Fruit fly (Drosophila melanogaster) whole organism, embryonic: ENCODE data around the gene Ccn.

Experiments used
- BEAF-32 ChIP-seq: fragments of 200-800 bp; sonication (Bioruptor generic); optimal IDR thresholded peaks from 3 replicates; lab custom pipeline; 2017; ENCODE audit warnings: missing biosample characterization, missing genetic modification characterization, mild to moderate bottlenecking, moderate library complexity, missing genetic modification reagents
- CG10147 ChIP-seq: fragments of 200-800 bp; sonication (Bioruptor generic); optimal IDR thresholded peaks from 2 replicates; lab custom pipeline; 2019; ENCODE audit warnings: missing biosample characterization, mild to moderate bottlenecking, missing genetic modification characterization, moderate library complexity
- CG10431 ChIP-seq: fragments of 200-800 bp; sonication (Bioruptor generic); optimal IDR thresholded peaks from 3 replicates; lab custom pipeline; 2018; ENCODE audit warnings: missing biosample characterization, mild to moderate bottlenecking, missing genetic modification characterization
- CG12236 ChIP-seq: fragments of 200-800 bp; sonication (Bioruptor generic); optimal IDR thresholded peaks from 2 replicates; lab custom pipeline; 2016; ENCODE audit warnings: missing biosample characterization, missing genetic modification characterization
- CG12391 ChIP-seq: fragments of 200-800 bp; sonication (Bioruptor generic); optimal IDR thresholded peaks from 3 replicates; lab custom pipeline; 2018; ENCODE audit warnings: missing biosample characterization, mild to moderate bottlenecking, missing genetic modification characterization, moderate library complexity
- CG12744 ChIP-seq: fragments of 200-800 bp; sonication (Bioruptor generic); optimal IDR thresholded peaks from 2 replicates; lab custom pipeline; 2016; ENCODE audit warnings: missing biosample characterization, missing genetic modification characterization
- CG12769 ChIP-seq: fragments of 200-800 bp; sonication (Bioruptor generic); optimal IDR thresholded peaks from 2 replicates; lab custom pipeline; 2019; ENCODE audit warnings: missing biosample characterization, mild to moderate bottlenecking, missing genetic modification characterization, moderate library complexity
- CG14667 ChIP-seq: fragments of 200-800 bp; sonication (Bioruptor generic); IDR thresholded peaks from 2 replicates; pipeline ENCODE4 v1.3.6; 2022; ENCODE audit warnings: missing biosample characterization, missing genetic modification characterization
- CG1647 ChIP-seq: fragments of 200-800 bp; sonication (Bioruptor generic); optimal IDR thresholded peaks from 3 replicates; lab custom pipeline; 2016; ENCODE audit warnings: missing biosample characterization, missing genetic modification characterization
- CG18599 ChIP-seq: fragments of 200-800 bp; sonication (Bioruptor generic); optimal IDR thresholded peaks from 3 replicates; lab custom pipeline; 2017; ENCODE audit warnings: missing biosample characterization, missing genetic modification characterization, mild to moderate bottlenecking, moderate library complexity, missing genetic modification reagents
- CG2875 ChIP-seq: fragments of 200-800 bp; sonication (Bioruptor generic); optimal IDR thresholded peaks from 2 replicates; lab custom pipeline; 2017; ENCODE audit warnings: missing biosample characterization, mild to moderate bottlenecking, missing genetic modification characterization, missing genetic modification reagents
- CG32532 ChIP-seq: fragments of 200-800 bp; sonication (Bioruptor generic); IDR thresholded peaks from 2 replicates; pipeline ENCODE4 v1.3.6; 2022; ENCODE audit warnings: missing biosample characterization, missing genetic modification characterization
- CG32767 ChIP-seq: fragments of 200-800 bp; sonication (Bioruptor generic); IDR thresholded peaks from 2 replicates; pipeline ENCODE4 v1.3.6; 2022; ENCODE audit warnings: missing biosample characterization, missing genetic modification characterization
- CG3847 ChIP-seq: fragments of 200-800 bp; sonication (Bioruptor generic); IDR thresholded peaks from 2 replicates; pipeline ENCODE4 v1.3.6; 2022; ENCODE audit warnings: missing biosample characterization, missing genetic modification characterization
- CG3995 ChIP-seq: fragments of 200-800 bp; sonication (Bioruptor generic); optimal IDR thresholded peaks from 3 replicates; lab custom pipeline; 2016; ENCODE audit warnings: missing biosample characterization, missing genetic modification characterization
- CG4404 ChIP-seq: fragments of 200-800 bp; sonication (Bioruptor generic); IDR thresholded peaks from 2 replicates; pipeline ENCODE4 v1.3.6; 2022; ENCODE audit warnings: missing biosample characterization, missing genetic modification characterization
- CG6272 ChIP-seq: fragments of 200-800 bp; sonication (Bioruptor generic); IDR thresholded peaks from 2 replicates; pipeline ENCODE4 v1.3.6; 2022; ENCODE audit warnings: missing biosample characterization, missing genetic modification characterization
- CG7357 ChIP-seq: fragments of 200-800 bp; sonication (Bioruptor generic); IDR thresholded peaks from 3 replicates; pipeline ENCODE4 v1.3.6; 2022; ENCODE audit warnings: missing biosample characterization, missing genetic modification characterization
- CG8765 ChIP-seq: fragments of 200-800 bp; sonication (Bioruptor generic); IDR thresholded peaks from 2 replicates; pipeline ENCODE4 v1.3.6; 2022; ENCODE audit warnings: missing biosample characterization, missing genetic modification characterization
- CrebB ChIP-seq: fragments of 200-800 bp; sonication (Bioruptor generic); optimal IDR thresholded peaks from 3 replicates; lab custom pipeline; 2018; ENCODE audit warnings: missing biosample characterization, mild to moderate bottlenecking, missing genetic modification characterization
- Dbx ChIP-seq: fragments of 200-800 bp; sonication (Bioruptor generic); IDR thresholded peaks from 3 replicates; pipeline ENCODE4 v1.3.6; 2022; ENCODE audit warnings: missing biosample characterization, missing genetic modification characterization
- Dek ChIP-seq: fragments of 200-800 bp; sonication (Bioruptor generic); optimal IDR thresholded peaks from 3 replicates; lab custom pipeline; 2019; ENCODE audit warnings: missing biosample characterization, mild to moderate bottlenecking, missing genetic modification characterization, moderate library complexity
- Fer2 ChIP-seq: fragments of 200-800 bp; sonication (Bioruptor generic); optimal IDR thresholded peaks from 2 replicates; lab custom pipeline; 2018; ENCODE audit warnings: missing biosample characterization, mild to moderate bottlenecking, missing genetic modification characterization, moderate library complexity
- HHEX ChIP-seq: fragments of 200-800 bp; sonication (Bioruptor generic); optimal IDR thresholded peaks from 3 replicates; lab custom pipeline; 2017; ENCODE audit warnings: missing biosample characterization, mild to moderate bottlenecking, missing genetic modification characterization, missing genetic modification reagents
- HLH3B ChIP-seq: fragments of 200-800 bp; sonication (Bioruptor generic); IDR thresholded peaks from 2 replicates; pipeline ENCODE4 v1.3.6; 2022; ENCODE audit warnings: missing biosample characterization, missing genetic modification characterization
- Hr3 ChIP-seq: fragments of 200-800 bp; sonication (Bioruptor generic); optimal IDR thresholded peaks from 3 replicates; lab custom pipeline; 2016; ENCODE audit warnings: missing biosample characterization, missing genetic modification characterization
- Lhr ChIP-seq: fragments of 200-800 bp; sonication (Bioruptor generic); optimal IDR thresholded peaks from 3 replicates; lab custom pipeline; 2017; ENCODE audit warnings: mild to moderate bottlenecking, missing biosample characterization, missing genetic modification reagents, missing genetic modification characterization
- Rx ChIP-seq: fragments of 200-800 bp; sonication (Bioruptor generic); IDR thresholded peaks from 2 replicates; pipeline ENCODE4 v1.3.6; 2022; ENCODE audit warnings: missing biosample characterization, missing genetic modification characterization
- Spps ChIP-seq: fragments of 200-800 bp; sonication (Bioruptor generic); optimal IDR thresholded peaks from 2 replicates; lab custom pipeline; 2018; ENCODE audit warnings: missing biosample characterization, mild to moderate bottlenecking, missing genetic modification characterization
- Ssrp ChIP-seq: fragments of 200-800 bp; sonication (Bioruptor generic); optimal IDR thresholded peaks from 2 replicates; lab custom pipeline; 2018; ENCODE audit warnings: missing biosample characterization, mild to moderate bottlenecking, missing genetic modification characterization, moderate library complexity
- Vsx1 ChIP-seq: fragments of 200-800 bp; sonication (Bioruptor generic); optimal IDR thresholded peaks from 2 replicates; lab custom pipeline; 2017; ENCODE audit warnings: missing biosample characterization, mild to moderate bottlenecking, missing genetic modification characterization, missing genetic modification reagents
- bsh ChIP-seq, 2 experiments: fragments of 200-800 bp; sonication (Bioruptor generic); optimal IDR thresholded peaks; 2 replicates each; lab custom pipeline; 2017 to 2018; ENCODE audit warnings: mild to moderate bottlenecking in 2 of 2, missing biosample characterization in 2 of 2, missing genetic modification characterization in 2 of 2, moderate library complexity in 1 of 2
- btn ChIP-seq: fragments of 200-800 bp; sonication (Bioruptor generic); optimal IDR thresholded peaks from 2 replicates; lab custom pipeline; 2016; ENCODE audit warnings: missing biosample characterization, missing genetic modification characterization
- chn ChIP-seq: fragments of 200-800 bp; sonication (Bioruptor generic); optimal IDR thresholded peaks from 2 replicates; lab custom pipeline; 2016; ENCODE audit warnings: missing biosample characterization, missing genetic modification characterization
- esg ChIP-seq: fragments of 200-800 bp; sonication (Bioruptor generic); conservative IDR thresholded peaks from 2 replicates; pipeline ENCODE4 v1.3.6; 2022; ENCODE audit warnings: missing biosample characterization, missing genetic modification characterization
- ewg ChIP-seq: fragments of 200-800 bp; sonication (Bioruptor generic); optimal IDR thresholded peaks from 3 replicates; lab custom pipeline; 2017; ENCODE audit warnings: mild to moderate bottlenecking, missing biosample characterization, missing genetic modification reagents, missing genetic modification characterization
- eyg ChIP-seq: fragments of 200-800 bp; sonication (Bioruptor generic); optimal IDR thresholded peaks from 3 replicates; lab custom pipeline; 2016; ENCODE audit warnings: missing biosample characterization, missing genetic modification characterization
- fd102C ChIP-seq: fragments of 200-800 bp; sonication (Bioruptor generic); optimal IDR thresholded peaks from 2 replicates; lab custom pipeline; 2018; ENCODE audit warnings: missing biosample characterization, mild to moderate bottlenecking, missing genetic modification characterization, moderate library complexity
- ftz-f1 ChIP-seq: fragments of 200-800 bp; sonication (Bioruptor generic); optimal IDR thresholded peaks from 2 replicates; lab custom pipeline; 2016; ENCODE audit warnings: missing biosample characterization, missing genetic modification characterization
- gro ChIP-seq: fragments of 200-800 bp; sonication (Bioruptor generic); optimal IDR thresholded peaks from 2 replicates; lab custom pipeline; 2016; ENCODE audit warnings: missing biosample characterization, missing genetic modification characterization
- ind ChIP-seq: fragments of 200-800 bp; sonication (Bioruptor generic); optimal IDR thresholded peaks from 3 replicates; lab custom pipeline; 2016; ENCODE audit warnings: missing biosample characterization, missing genetic modification characterization
- nerfin-2 ChIP-seq: fragments of 200-800 bp; sonication (Bioruptor generic); IDR thresholded peaks from 2 replicates; pipeline ENCODE4 v1.3.6; 2022; ENCODE audit warnings: missing biosample characterization, missing genetic modification characterization; ENCODE audit not compliant: partially characterized antibody
- pfk ChIP-seq: fragments of 200-800 bp; sonication (Bioruptor generic); optimal IDR thresholded peaks from 2 replicates; lab custom pipeline; 2018; ENCODE audit warnings: missing biosample characterization, mild to moderate bottlenecking, missing genetic modification characterization, moderate library complexity
- pzg ChIP-seq: fragments of 200-800 bp; sonication (Bioruptor generic); optimal IDR thresholded peaks from 3 replicates; lab custom pipeline; 2018; ENCODE audit warnings: missing biosample characterization, mild to moderate bottlenecking, missing genetic modification characterization, moderate library complexity
- salm ChIP-seq: fragments of 200-800 bp; sonication (Bioruptor generic); optimal IDR thresholded peaks from 2 replicates; lab custom pipeline; 2018; ENCODE audit warnings: missing biosample characterization, mild to moderate bottlenecking, missing genetic modification characterization
- schlank ChIP-seq: fragments of 200-800 bp; sonication (Bioruptor generic); optimal IDR thresholded peaks from 2 replicates; lab custom pipeline; 2018; ENCODE audit warnings: missing biosample characterization, mild to moderate bottlenecking, missing genetic modification characterization
- sd ChIP-seq: fragments of 200-800 bp; sonication (Bioruptor generic); optimal IDR thresholded peaks from 3 replicates; lab custom pipeline; 2018; ENCODE audit warnings: missing biosample characterization, mild to moderate bottlenecking, missing genetic modification characterization, moderate library complexity
- shn ChIP-seq: fragments of 200-800 bp; sonication (Bioruptor generic); optimal IDR thresholded peaks from 3 replicates; lab custom pipeline; 2016; ENCODE audit warnings: missing biosample characterization, missing genetic modification characterization
- sim ChIP-seq: fragments of 200-800 bp; sonication (Bioruptor generic); IDR thresholded peaks from 2 replicates; pipeline ENCODE4 v1.3.6; 2022; ENCODE audit warnings: missing biosample characterization, missing genetic modification characterization
- ttk ChIP-seq: fragments of 200-800 bp; sonication (Bioruptor generic); IDR thresholded peaks from 2 replicates; pipeline ENCODE4 v2.1.2; 2022; ENCODE audit warnings: missing biosample characterization, missing genetic modification characterization
- z ChIP-seq: fragments of 200-800 bp; sonication (Bioruptor generic); IDR thresholded peaks from 3 replicates; pipeline ENCODE4 v1.3.6; 2022; ENCODE audit warnings: missing biosample characterization, missing genetic modification characterization

Ccn gene

dm6 chr3L:17656716-17657395, 33.0 kb upstream of the Ccn start (continued):
- TF ChIP-seq btn (no peak), HHEX (peak; percentile 27), gro (GFP tag; lab: Kevin White, UChicago) (no peak), pfk (GFP tag; lab: Kevin White, UChicago) (no peak), Fer2 (tag; lab: Kevin White, UChicago) (no peak), esg (no peak), CG8765 (GFP tag; lab: Robert Waterston, UW) (no peak), CG1647 (GFP tag; lab: Kevin White, UChicago) (no peak), CG12236 (GFP tag; lab: Kevin White, UChicago) (no peak), ftz-f1 (GFP tag; lab: Kevin White, UChicago) (no peak), CG12391 (tag; lab: Kevin White, UChicago) (no peak), CG14667 (no peak), Dek (tag; lab: Kevin White, UChicago) (no peak), eyg (GFP tag; lab: Kevin White, UChicago) (no peak), CG10431 (GFP tag; lab: Kevin White, UChicago) (no peak), Ssrp (tag; lab: Kevin White, UChicago) (peak; percentile 4), Vsx1 (GFP tag; lab: Kevin White, UChicago) (no peak), fd102C (GFP tag; lab: Kevin White, UChicago) (no peak), schlank (tag; lab: Kevin White, UChicago) (no peak), CG7357 (GFP tag; lab: Robert Waterston, UW) (no peak), ewg (GFP tag; lab: Kevin White, UChicago) (no peak), BEAF-32 (GFP tag; lab: Kevin White, UChicago) (no peak), Rx (GFP tag; lab: Robert Waterston, UW) (no peak), Lhr (peak; percentile 8), Spps (tag; lab: Kevin White, UChicago) (no peak), sim (GFP tag; lab: Robert Waterston, UW) (no peak), CG12769 (tag; lab: Kevin White, UChicago) (no peak), CG4404 (GFP tag; lab: Robert Waterston, UW) (no peak), ind (GFP tag; lab: Kevin White, UChicago) (no peak), salm (tag; lab: Kevin White, UChicago) (no peak), nerfin-2 (no peak), CG32532 (GFP tag; lab: Robert Waterston, UW) (no peak), shn (GFP tag; lab: Kevin White, UChicago) (no peak), ttk (GFP tag; lab: Robert Waterston, UW) (no peak), CG3995 (GFP tag; lab: Kevin White, UChicago) (no peak), pzg (GFP tag; lab: Kevin White, UChicago) (no peak), CrebB (tag; lab: Kevin White, UChicago) (no peak), z (GFP tag; lab: Robert Waterston, UW) (no peak), Hr3 (GFP tag; lab: Kevin White, UChicago) (no peak), chn (no peak), sd (peak; percentile 1), CG18599 (no peak), CG12744 (GFP tag; lab: Kevin White, UChicago) (no peak), bsh (GFP tag; optimal IDR thresholded peaks at IDR 0.05; lab: Kevin White, UChicago) (peak in 1 of 2 experiments; percentile 46), CG6272 (GFP tag; lab: Robert Waterston, UW) (no peak), HLH3B (no peak), CG2875 (GFP tag; lab: Kevin White, UChicago) (peak; percentile 33), Dbx (GFP tag; lab: Robert Waterston, UW) (no peak), CG3847 (GFP tag; lab: Robert Waterston, UW) (no peak), CG10147 (GFP tag; lab: Kevin White, UChicago) (no peak), CG32767 (no peak)
